Fruit fly (Drosophila melanogaster) S2 (cell line): ENCODE data around the gene ND-B22.

Source experiments
- CG8478 ChIP-seq: fragments of >200 bp; optimal IDR thresholded peaks from 2 replicates; lab custom pipeline; 2018
- CTCF ChIP-seq, 2 experiments: fragments of >200 bp; optimal IDR thresholded peaks; 2 replicates each; lab custom pipeline; 2018

- no peak for TF ChIP-seq CTCF (optimal IDR thresholded peaks at IDR 0.05; lab: Kevin White, UChicago)
- no peak for TF ChIP-seq CG8478 (lab: Kevin White, UChicago)
Observed at dm6 chr2L:13367378-13367777, 3.5 kb downstream of the ND-B22 start, which contains the start of gene Tap42.
